Fruit fly (Drosophila melanogaster) whole organism, adult: Measurements from ENCODE around the gene CG14805.

Experiments used
- CG11617 ChIP-seq: fragments of 200-800 bp; sonication (Bioruptor generic); optimal IDR thresholded peaks from 2 replicates; lab custom pipeline; 2017; ENCODE audit warnings: mild to moderate bottlenecking, missing biosample characterization, missing genetic modification reagents, missing genetic modification characterization
- CG12768 ChIP-seq: fragments of 200-800 bp; sonication (Bioruptor generic); optimal IDR thresholded peaks from 2 replicates; lab custom pipeline; 2017; ENCODE audit warnings: missing biosample characterization, missing genetic modification characterization, mild to moderate bottlenecking, moderate library complexity, missing genetic modification reagents
- CG14711 ChIP-seq: fragments of 200-800 bp; sonication (Bioruptor generic); optimal IDR thresholded peaks from 2 replicates; lab custom pipeline; 2018; ENCODE audit warnings: missing biosample characterization, mild to moderate bottlenecking, missing genetic modification characterization, moderate library complexity
- CG1620 ChIP-seq: fragments of 200-800 bp; sonication (Bioruptor generic); optimal IDR thresholded peaks from 2 replicates; lab custom pipeline; 2016; ENCODE audit warnings: missing biosample characterization, missing genetic modification characterization
- CG33017 ChIP-seq: fragments of 200-800 bp; sonication (Bioruptor generic); optimal IDR thresholded peaks from 2 replicates; lab custom pipeline; 2018; ENCODE audit warnings: missing biosample characterization, mild to moderate bottlenecking, missing genetic modification characterization, moderate library complexity
- CG5204 ChIP-seq: fragments of 200-800 bp; sonication (Bioruptor generic); optimal IDR thresholded peaks from 2 replicates; lab custom pipeline; 2016; ENCODE audit warnings: missing biosample characterization, missing genetic modification characterization
- CG7045 ChIP-seq: fragments of 200-800 bp; sonication (Bioruptor generic); optimal IDR thresholded peaks from 2 replicates; lab custom pipeline; 2017; ENCODE audit warnings: missing biosample characterization, mild to moderate bottlenecking, missing genetic modification characterization
- CG7101 ChIP-seq: fragments of 200-800 bp; sonication (Bioruptor generic); optimal IDR thresholded peaks from 2 replicates; lab custom pipeline; 2018; ENCODE audit warnings: missing biosample characterization, mild to moderate bottlenecking, missing genetic modification characterization, moderate library complexity
- Clk ChIP-seq: fragments of 200-800 bp; sonication (Bioruptor generic); optimal IDR thresholded peaks from 2 replicates; lab custom pipeline; 2017; ENCODE audit warnings: missing biosample characterization, missing genetic modification characterization
- Crg-1 ChIP-seq: fragments of 200-800 bp; sonication (Bioruptor generic); optimal IDR thresholded peaks from 2 replicates; lab custom pipeline; 2016; ENCODE audit warnings: missing biosample characterization, missing genetic modification characterization
- Hr96 ChIP-seq: fragments of 200-800 bp; sonication (Bioruptor generic); optimal IDR thresholded peaks from 2 replicates; lab custom pipeline; 2016; ENCODE audit warnings: missing biosample characterization, missing genetic modification characterization
- Mnt ChIP-seq: fragments of 200-800 bp; sonication (Bioruptor generic); optimal IDR thresholded peaks from 2 replicates; lab custom pipeline; 2016; ENCODE audit warnings: missing biosample characterization, mild to moderate bottlenecking, missing genetic modification characterization
- bab1 ChIP-seq: fragments of 200-800 bp; sonication (Bioruptor generic); optimal IDR thresholded peaks from 3 replicates; lab custom pipeline; 2019; ENCODE audit warnings: missing biosample characterization, mild to moderate bottlenecking, missing genetic modification characterization, moderate library complexity
- cic ChIP-seq: fragments of 200-800 bp; sonication (Bioruptor generic); optimal IDR thresholded peaks from 2 replicates; lab custom pipeline; 2017; ENCODE audit warnings: missing biosample characterization, mild to moderate bottlenecking, missing genetic modification characterization, moderate library complexity
- cnc ChIP-seq, 2 experiments: fragments of >200 bp; optimal IDR thresholded peaks; 2 replicates each; lab custom pipeline; 2017
- kay ChIP-seq: fragments of 200-800 bp; sonication (Bioruptor generic); peaks from one replicate; lab custom pipeline; 2016; ENCODE audit warnings: missing biosample characterization, missing genetic modification characterization, borderline replicate concordance
- ovo ChIP-seq: fragments of 200-800 bp; sonication (Bioruptor generic); optimal IDR thresholded peaks from 2 replicates; lab custom pipeline; 2016; ENCODE audit warnings: missing biosample characterization, missing genetic modification characterization
- pad ChIP-seq: fragments of 200-800 bp; sonication (Bioruptor generic); optimal IDR thresholded peaks from 3 replicates; lab custom pipeline; 2017; ENCODE audit warnings: missing biosample characterization, missing genetic modification characterization, mild to moderate bottlenecking, moderate library complexity, missing genetic modification reagents
- tj ChIP-seq: fragments of 200-800 bp; sonication (Bioruptor generic); optimal IDR thresholded peaks from 3 replicates; lab custom pipeline; 2017; ENCODE audit warnings: missing biosample characterization, mild to moderate bottlenecking, missing genetic modification characterization, moderate library complexity
- toe ChIP-seq: fragments of 200-800 bp; sonication (Bioruptor generic); optimal IDR thresholded peaks from 2 replicates; lab custom pipeline; 2016; ENCODE audit warnings: missing biosample characterization, missing genetic modification characterization

CG14805 gene

dm6 chrX:1849914-1850313 lies 27.2 kb upstream of the CG14805 start:
- TF ChIP-seq CG7045 (GFP tag; lab: Kevin White, UChicago) (peak; percentile 57), kay (peak; percentile 93), pad (GFP tag; lab: Kevin White, UChicago) (peak; percentile 76), CG12768 (GFP tag; lab: Kevin White, UChicago) (peak; percentile 79), CG11617 (GFP tag; lab: Kevin White, UChicago) (peak; percentile 87), CG1620 (GFP tag; lab: Kevin White, UChicago) (peak; percentile 75), CG33017 (tag; lab: Kevin White, UChicago) (peak; percentile 76), CG5204 (GFP tag; lab: Kevin White, UChicago) (peak; percentile 70), cnc (optimal IDR thresholded peaks at IDR 0.05; lab: Kevin White, UChicago) (no peak), Hr96 (GFP tag; lab: Kevin White, UChicago) (peak; percentile 67), ovo (GFP tag; lab: Kevin White, UChicago) (peak; percentile 30), toe (GFP tag; lab: Kevin White, UChicago) (peak; percentile 57), Crg-1 (peak; percentile 63), Mnt (GFP tag; lab: Kevin White, UChicago) (peak; percentile 94), bab1 (GFP tag; lab: Kevin White, UChicago) (peak; percentile 86), tj (GFP tag; lab: Kevin White, UChicago) (peak; percentile 73), Clk (GFP tag; lab: Kevin White, UChicago) (peak; percentile 36), CG14711 (tag; lab: Kevin White, UChicago) (peak; percentile 83), CG7101 (tag; lab: Kevin White, UChicago) (peak; percentile 91), cic (GFP tag; lab: Kevin White, UChicago) (peak; percentile 57)

DNA sequence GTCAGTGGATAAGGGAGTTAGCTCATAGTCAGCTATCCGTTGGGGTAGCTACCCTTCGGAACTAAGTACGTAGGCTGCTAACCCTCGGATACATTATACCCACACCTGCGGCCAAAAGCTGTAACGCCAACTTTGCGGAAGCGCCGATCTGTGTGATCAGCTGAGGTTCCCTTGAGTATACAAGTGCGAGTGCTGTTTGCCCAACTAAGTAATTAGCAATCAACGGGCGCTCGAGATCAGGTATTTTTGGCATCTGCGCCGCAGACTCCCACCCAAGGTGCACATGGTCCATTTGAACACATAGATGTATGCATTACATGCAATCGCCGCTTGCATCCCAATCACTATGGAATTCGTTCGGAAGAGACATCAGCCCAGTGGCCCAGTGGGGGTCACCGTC lies 23.0 kb upstream of the CG14805 start:
- no peak for TF ChIP-seq cnc (optimal IDR thresholded peaks at IDR 0.05; lab: Kevin White, UChicago)
- TF ChIP-seq tj (GFP tag; lab: Kevin White, UChicago) = no peak
- TF ChIP-seq CG1620 (GFP tag; lab: Kevin White, UChicago) = no peak
- peak; percentile 40 for TF ChIP-seq Crg-1
- no peak for TF ChIP-seq CG7045 (GFP tag; lab: Kevin White, UChicago)
- TF ChIP-seq CG7101 (tag; lab: Kevin White, UChicago) = peak; percentile 10
- TF ChIP-seq CG33017 (tag; lab: Kevin White, UChicago) = no peak
- no peak for TF ChIP-seq toe (GFP tag; lab: Kevin White, UChicago)
- no peak for TF ChIP-seq CG14711 (tag; lab: Kevin White, UChicago)
- TF ChIP-seq ovo (GFP tag; lab: Kevin White, UChicago) = peak; percentile 21
- peak; percentile 26 for TF ChIP-seq Mnt (GFP tag; lab: Kevin White, UChicago)
- TF ChIP-seq cic (GFP tag; lab: Kevin White, UChicago) = no peak

DNA sequence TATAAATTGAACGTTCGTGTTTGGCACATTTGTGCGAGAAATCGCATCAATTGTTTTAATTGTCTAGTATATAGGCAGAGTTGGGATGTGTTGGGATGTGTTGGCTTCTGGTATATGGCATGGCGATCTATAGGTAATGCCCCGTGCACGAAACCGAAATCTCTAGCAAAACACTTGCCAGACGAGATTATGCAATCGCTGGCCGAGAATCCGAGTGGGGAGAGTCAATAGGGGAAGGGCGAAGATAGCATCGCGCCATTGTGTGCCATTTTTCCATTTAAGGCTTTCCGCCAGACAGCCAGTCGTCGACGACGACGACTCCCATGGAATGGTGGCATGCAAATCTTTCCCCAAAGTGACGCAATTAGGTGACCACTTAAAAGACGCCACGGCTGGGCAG lies 22.2 kb upstream of the CG14805 start:
- TF ChIP-seq pad (GFP tag; lab: Kevin White, UChicago) = no peak
- no peak for TF ChIP-seq CG5204 (GFP tag; lab: Kevin White, UChicago)
- no peak for TF ChIP-seq CG11617 (GFP tag; lab: Kevin White, UChicago)
- TF ChIP-seq bab1 (GFP tag; lab: Kevin White, UChicago) = no peak
- TF ChIP-seq CG1620 (GFP tag; lab: Kevin White, UChicago) = no peak
- TF ChIP-seq cnc (optimal IDR thresholded peaks at IDR 0.05; lab: Kevin White, UChicago) = no peak
- no peak for TF ChIP-seq CG7101 (tag; lab: Kevin White, UChicago)
- no peak for TF ChIP-seq CG12768 (GFP tag; lab: Kevin White, UChicago)

- TF ChIP-seq CG7101 (tag; lab: Kevin White, UChicago) = no peak
- TF ChIP-seq CG5204 (GFP tag; lab: Kevin White, UChicago) = no peak
- no peak for TF ChIP-seq Mnt (GFP tag; lab: Kevin White, UChicago)
- no peak for TF ChIP-seq cnc (optimal IDR thresholded peaks at IDR 0.05; lab: Kevin White, UChicago)
- TF ChIP-seq CG11617 (GFP tag; lab: Kevin White, UChicago) = no peak
- no peak for TF ChIP-seq pad (GFP tag; lab: Kevin White, UChicago)
- no peak for TF ChIP-seq Crg-1
- TF ChIP-seq kay = no peak
- TF ChIP-seq CG12768 (GFP tag; lab: Kevin White, UChicago) = no peak
- no peak for TF ChIP-seq CG14711 (tag; lab: Kevin White, UChicago)
- TF ChIP-seq cic (GFP tag; lab: Kevin White, UChicago) = no peak
- no peak for TF ChIP-seq CG33017 (tag; lab: Kevin White, UChicago)
- TF ChIP-seq toe (GFP tag; lab: Kevin White, UChicago) = no peak
- TF ChIP-seq tj (GFP tag; lab: Kevin White, UChicago) = no peak
- no peak for TF ChIP-seq Hr96 (GFP tag; lab: Kevin White, UChicago)
- TF ChIP-seq CG7045 (GFP tag; lab: Kevin White, UChicago) = no peak
- TF ChIP-seq ovo (GFP tag; lab: Kevin White, UChicago) = no peak
- no peak for TF ChIP-seq CG1620 (GFP tag; lab: Kevin White, UChicago)
- TF ChIP-seq bab1 (GFP tag; lab: Kevin White, UChicago) = no peak
These were observed 20.5 kb upstream of the CG14805 start for dm6 chrX:1856605-1857004.

DNA sequence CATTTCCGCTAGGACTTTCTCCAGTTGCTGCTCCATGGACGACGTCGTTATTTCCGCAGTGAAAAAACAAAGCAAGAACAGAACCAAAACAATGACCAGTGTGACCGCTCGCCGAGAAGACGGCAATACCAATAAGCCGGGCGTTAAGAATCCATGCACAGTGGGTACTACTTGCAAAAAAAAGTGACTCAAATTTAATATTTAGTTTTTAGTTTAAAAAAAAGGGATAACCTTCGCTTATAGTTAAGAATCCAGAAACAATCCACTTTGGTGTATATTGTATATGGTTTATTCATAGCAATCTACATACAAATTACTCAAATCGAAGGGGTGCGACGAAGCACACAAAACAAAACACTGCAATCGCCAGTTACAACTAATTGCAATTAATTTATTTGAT lies 18.2 kb upstream of the CG14805 start, which contains the start of gene Lamtor5:
Gene Lamtor5, minus strand, starts transcription at position 105 of the 400 bp plus-strand sequence.
- TF ChIP-seq ovo (GFP tag; lab: Kevin White, UChicago) (peak; percentile 2), kay (no peak), tj (GFP tag; lab: Kevin White, UChicago) (no peak), CG1620 (GFP tag; lab: Kevin White, UChicago) (peak; percentile 44), CG12768 (GFP tag; lab: Kevin White, UChicago) (peak; percentile 45), CG14711 (tag; lab: Kevin White, UChicago) (peak; percentile 51), Crg-1 (no peak), CG11617 (GFP tag; lab: Kevin White, UChicago) (peak; percentile 56), CG7045 (GFP tag; lab: Kevin White, UChicago) (peak; percentile 22), CG5204 (GFP tag; lab: Kevin White, UChicago) (peak; percentile 41), cic (GFP tag; lab: Kevin White, UChicago) (no peak), Mnt (GFP tag; lab: Kevin White, UChicago) (peak; percentile 29), Hr96 (GFP tag; lab: Kevin White, UChicago) (peak; percentile 2), pad (GFP tag; lab: Kevin White, UChicago) (peak; percentile 21), bab1 (GFP tag; lab: Kevin White, UChicago) (peak; percentile 77), Clk (GFP tag; lab: Kevin White, UChicago) (no peak), cnc (optimal IDR thresholded peaks at IDR 0.05; lab: Kevin White, UChicago) (no peak), CG7101 (tag; lab: Kevin White, UChicago) (peak; percentile 51), toe (GFP tag; lab: Kevin White, UChicago) (no peak), CG33017 (tag; lab: Kevin White, UChicago) (peak; percentile 20)
